Worm (Caenorhabditis elegans): ENCODE measurements around the gene slcf-1.
A peak's percentile ranks its signal among the peaks of the same experiment; 100 is the strongest.

The slcf-1 gene

ce11 chrX:10568385-10569149, 39.5 kb downstream of the slcf-1 start:
- TF ChIP-seq flt-1 (GFP tag; IDR thresholded peaks at IDR 0.05) (peak; percentile 22), F13C5.2 (tag; optimal IDR thresholded peaks at IDR 0.05) (peak; percentile 87), tbx-11 (GFP tag; IDR thresholded peaks at IDR 0.05) (no peak), B0310.2 (tag; optimal IDR thresholded peaks at IDR 0.05) (peak; percentile 53), tbx-37 (GFP tag; conservative IDR thresholded peaks at IDR 0.05) (no peak; the same call in 1 of the 2 replicates), ets-7 (tag; optimal IDR thresholded peaks at IDR 0.05) (peak; percentile 43), hmg-4 (GFP tag; optimal IDR thresholded peaks at IDR 0.05) (peak; percentile 90), sea-1 (GFP tag; conservative IDR thresholded peaks at IDR 0.05) (0 out of 2 replicates have a peak, but pooled peaks have one; percentile 75), ceh-36 (tag; optimal IDR thresholded peaks at IDR 0.05) (no peak), scrt-1 (GFP tag; IDR thresholded peaks at IDR 0.05) (no peak), hnd-1 (tag; optimal IDR thresholded peaks at IDR 0.05) (no peak), ceh-13 (GFP tag; optimal IDR thresholded peaks at IDR 0.05) (peak; percentile 9), aly-1 (tag; optimal IDR thresholded peaks at IDR 0.05) (peak; percentile 20), pes-1 (GFP tag; IDR thresholded peaks at IDR 0.05) (0 out of 2 replicates have a peak, but pooled peaks have one; percentile 6)

ce11 chrX:10569185-10569584, 40.1 kb downstream of the slcf-1 start, which contains the start of gene bet-2:
bet-2 (plus strand) TSS chrX:10569273.
- no peak for TF ChIP-seq hmg-4 (GFP tag; optimal IDR thresholded peaks at IDR 0.05)
- no peak for TF ChIP-seq flt-1 (GFP tag; IDR thresholded peaks at IDR 0.05)
- no peak for TF ChIP-seq aly-1 (tag; optimal IDR thresholded peaks at IDR 0.05)

- no peak for TF ChIP-seq tbx-37 (GFP tag; conservative IDR thresholded peaks at IDR 0.05)
- no peak for TF ChIP-seq flt-1 (GFP tag; IDR thresholded peaks at IDR 0.05)
- TF ChIP-seq tra-4 (tag; optimal IDR thresholded peaks at IDR 0.05) = no peak
- no peak for TF ChIP-seq hmg-4 (GFP tag; optimal IDR thresholded peaks at IDR 0.05)
Measured at ce11 chrX:10576410-10576809, 47.3 kb downstream of the slcf-1 start.

- TF ChIP-seq F13C5.2 (tag; optimal IDR thresholded peaks at IDR 0.05) = no peak
- no peak for TF ChIP-seq tbx-37 (GFP tag; conservative IDR thresholded peaks at IDR 0.05)
- TF ChIP-seq aly-1 (tag; optimal IDR thresholded peaks at IDR 0.05) = no peak
- TF ChIP-seq hmg-4 (GFP tag; optimal IDR thresholded peaks at IDR 0.05) = no peak
- no peak for TF ChIP-seq tbx-11 (GFP tag; IDR thresholded peaks at IDR 0.05)
- TF ChIP-seq scrt-1 (GFP tag; IDR thresholded peaks at IDR 0.05) = no peak
- no peak for TF ChIP-seq B0310.2 (tag; optimal IDR thresholded peaks at IDR 0.05)
- TF ChIP-seq flt-1 (GFP tag; IDR thresholded peaks at IDR 0.05) = no peak
- TF ChIP-seq ets-7 (tag; optimal IDR thresholded peaks at IDR 0.05) = no peak
- TF ChIP-seq sea-1 (GFP tag; conservative IDR thresholded peaks at IDR 0.05) = no peak
Measured at ce11 chrX:10576872-10577271, 47.8 kb downstream of the slcf-1 start, which contains the start of gene nhx-5. nhx-5 (plus strand) TSS chrX:10576953.
